Fruit fly (Drosophila melanogaster) whole organism, embryonic: Measurements from ENCODE around the gene CG31816.
A peak's percentile ranks its signal among the peaks of the same experiment; 100 is the strongest.

Experiments used
- CG10267 ChIP-seq: fragments of 200-800 bp; sonication (Bioruptor generic); optimal IDR thresholded peaks from 2 replicates; lab custom pipeline; 2018; ENCODE audit warnings: missing biosample characterization, mild to moderate bottlenecking, missing genetic modification characterization, moderate library complexity
- CG10431 ChIP-seq: fragments of 200-800 bp; sonication (Bioruptor generic); optimal IDR thresholded peaks from 3 replicates; lab custom pipeline; 2018; ENCODE audit warnings: missing biosample characterization, mild to moderate bottlenecking, missing genetic modification characterization
- CG11560 ChIP-seq: fragments of 200-800 bp; sonication (Bioruptor generic); IDR thresholded peaks from 3 replicates; pipeline ENCODE4 v1.3.6; 2022; ENCODE audit warnings: missing biosample characterization, missing genetic modification characterization
- CG13624 ChIP-seq: fragments of 200-800 bp; sonication (Bioruptor generic); optimal IDR thresholded peaks from 2 replicates; lab custom pipeline; 2016; ENCODE audit warnings: missing biosample characterization, missing genetic modification characterization
- CG1602 ChIP-seq: fragments of 200-800 bp; sonication (Bioruptor generic); optimal IDR thresholded peaks from 3 replicates; lab custom pipeline; 2016; ENCODE audit warnings: missing biosample characterization, missing genetic modification characterization
- CG17328 ChIP-seq: fragments of 200-800 bp; sonication (Bioruptor generic); IDR thresholded peaks from 2 replicates; pipeline ENCODE4 v1.3.6; 2022; ENCODE audit warnings: missing biosample characterization, missing genetic modification characterization
- CG18599 ChIP-seq: fragments of 200-800 bp; sonication (Bioruptor generic); optimal IDR thresholded peaks from 3 replicates; lab custom pipeline; 2017; ENCODE audit warnings: missing biosample characterization, missing genetic modification characterization, mild to moderate bottlenecking, moderate library complexity, missing genetic modification reagents
- CG2199 ChIP-seq: fragments of 200-800 bp; sonication (Bioruptor generic); IDR thresholded peaks from 3 replicates; pipeline ENCODE4 v1.3.6; 2022; ENCODE audit warnings: missing biosample characterization, missing genetic modification characterization
- CG2712 ChIP-seq: fragments of 200-800 bp; optimal IDR thresholded peaks from 3 replicates; lab custom pipeline; 2019; ENCODE audit warnings: missing biosample characterization, mild to moderate bottlenecking, missing genetic modification characterization, moderate library complexity
- CG3163 ChIP-seq: fragments of 200-800 bp; sonication (Bioruptor generic); optimal IDR thresholded peaks from 3 replicates; lab custom pipeline; 2016; ENCODE audit warnings: missing biosample characterization, missing genetic modification characterization
- CG32767 ChIP-seq: fragments of 200-800 bp; sonication (Bioruptor generic); IDR thresholded peaks from 2 replicates; pipeline ENCODE4 v1.3.6; 2022; ENCODE audit warnings: missing biosample characterization, missing genetic modification characterization
- CG3995 ChIP-seq: fragments of 200-800 bp; sonication (Bioruptor generic); optimal IDR thresholded peaks from 3 replicates; lab custom pipeline; 2016; ENCODE audit warnings: missing biosample characterization, missing genetic modification characterization
- CG4707 ChIP-seq: fragments of 200-800 bp; sonication (Bioruptor generic); optimal IDR thresholded peaks from 2 replicates; lab custom pipeline; 2018; ENCODE audit warnings: missing biosample characterization, mild to moderate bottlenecking, missing genetic modification characterization, moderate library complexity
- CG5180 ChIP-seq: fragments of 200-800 bp; sonication (Bioruptor generic); optimal IDR thresholded peaks from 3 replicates; lab custom pipeline; 2017; ENCODE audit warnings: missing biosample characterization, missing genetic modification characterization, mild to moderate bottlenecking, moderate library complexity, missing genetic modification reagents
- CG6254 ChIP-seq: fragments of 200-800 bp; sonication (Bioruptor generic); optimal IDR thresholded peaks from 3 replicates; lab custom pipeline; 2017; ENCODE audit warnings: mild to moderate bottlenecking, missing biosample characterization, missing genetic modification reagents, missing genetic modification characterization
- CG7357 ChIP-seq: fragments of 200-800 bp; sonication (Bioruptor generic); IDR thresholded peaks from 3 replicates; pipeline ENCODE4 v1.3.6; 2022; ENCODE audit warnings: missing biosample characterization, missing genetic modification characterization
- CG7372 ChIP-seq: fragments of 200-800 bp; sonication (Bioruptor generic); IDR thresholded peaks from 2 replicates; pipeline ENCODE4 v1.3.6; 2022; ENCODE audit warnings: missing biosample characterization, missing genetic modification characterization
- CG8359 ChIP-seq: fragments of 200-800 bp; sonication (Bioruptor generic); optimal IDR thresholded peaks from 2 replicates; lab custom pipeline; 2017; ENCODE audit warnings: missing biosample characterization, mild to moderate bottlenecking, missing genetic modification characterization, borderline replicate concordance
- Deaf1 ChIP-seq: fragments of 200-800 bp; optimal IDR thresholded peaks from 3 replicates; lab custom pipeline; 2019; ENCODE audit warnings: missing biosample characterization, mild to moderate bottlenecking, missing genetic modification characterization, moderate library complexity
- Elba2 ChIP-seq: fragments of 200-800 bp; sonication (Bioruptor generic); optimal IDR thresholded peaks from 3 replicates; lab custom pipeline; 2016; ENCODE audit warnings: missing biosample characterization, missing genetic modification characterization
- Gug ChIP-seq: fragments of 200-800 bp; sonication (Bioruptor generic); IDR thresholded peaks from 4 replicates; pipeline ENCODE4 v1.3.6; 2022; ENCODE audit warnings: missing biosample characterization, missing genetic modification characterization
- HmgD ChIP-seq: fragments of 200-800 bp; sonication (Bioruptor generic); optimal IDR thresholded peaks from 3 replicates; lab custom pipeline; 2016; ENCODE audit warnings: missing biosample characterization, missing genetic modification characterization
- Hr78 ChIP-seq, 2 experiments: fragments of 200-800 bp in 1 of 2; fragments of >200 bp in 1 of 2; sonication (Bioruptor generic) in 1 of 2; optimal IDR thresholded peaks; 2 replicates each; lab custom pipeline; 2017 to 2019; ENCODE audit warnings: missing biosample characterization in 2 of 2, missing genetic modification characterization in 2 of 2, mild to moderate bottlenecking in 1 of 2, moderate library complexity in 1 of 2
- MBD-R2 ChIP-seq: fragments of 200-800 bp; sonication (Bioruptor generic); IDR thresholded peaks from 2 replicates; pipeline ENCODE4 v1.3.6; 2022; ENCODE audit warnings: missing biosample characterization, missing genetic modification characterization
- Sox100B ChIP-seq: fragments of 200-800 bp; sonication (Bioruptor generic); optimal IDR thresholded peaks from 3 replicates; lab custom pipeline; 2018; ENCODE audit warnings: missing biosample characterization, mild to moderate bottlenecking, missing genetic modification characterization
- Ssrp ChIP-seq: fragments of 200-800 bp; sonication (Bioruptor generic); optimal IDR thresholded peaks from 2 replicates; lab custom pipeline; 2018; ENCODE audit warnings: missing biosample characterization, mild to moderate bottlenecking, missing genetic modification characterization, moderate library complexity
- TFAM ChIP-seq: fragments of 200-800 bp; sonication (Bioruptor generic); optimal IDR thresholded peaks from 2 replicates; lab custom pipeline; 2017; ENCODE audit warnings: missing biosample characterization, missing genetic modification characterization, inconsistent platforms
- chif ChIP-seq, 2 experiments: fragments of 200-800 bp; sonication (Bioruptor generic); optimal IDR thresholded peaks; 3 replicates each; lab custom pipeline; 2016; ENCODE audit warnings: missing biosample characterization in 2 of 2, missing genetic modification characterization in 2 of 2
- chinmo ChIP-seq: fragments of 200-800 bp; sonication (Bioruptor generic); IDR thresholded peaks from 4 replicates; pipeline ENCODE4 v1.3.6; 2022; ENCODE audit warnings: missing biosample characterization, missing genetic modification characterization; ENCODE audit not compliant: partially characterized antibody
- dmrt11E ChIP-seq: fragments of 200-800 bp; sonication (Bioruptor generic); optimal IDR thresholded peaks from 3 replicates; lab custom pipeline; 2018; ENCODE audit warnings: missing biosample characterization, mild to moderate bottlenecking, missing genetic modification characterization, moderate library complexity
- ftz-f1 ChIP-seq: fragments of 200-800 bp; sonication (Bioruptor generic); optimal IDR thresholded peaks from 2 replicates; lab custom pipeline; 2016; ENCODE audit warnings: missing biosample characterization, missing genetic modification characterization
- gsb ChIP-seq: fragments of 200-800 bp; sonication (Bioruptor generic); IDR thresholded peaks from 2 replicates; pipeline ENCODE4 v1.3.6; 2022; ENCODE audit warnings: missing biosample characterization, missing genetic modification characterization
- ham ChIP-seq: fragments of 200-800 bp; sonication (Bioruptor generic); IDR thresholded peaks from 2 replicates; pipeline ENCODE4 v1.3.6; 2022; ENCODE audit warnings: missing biosample characterization, missing genetic modification characterization
- hbn ChIP-seq: fragments of 200-800 bp; sonication (Bioruptor generic); IDR thresholded peaks from 2 replicates; pipeline ENCODE4 v1.3.6; 2022; ENCODE audit warnings: missing biosample characterization, missing genetic modification characterization; ENCODE audit not compliant: partially characterized antibody
- ind ChIP-seq: fragments of 200-800 bp; sonication (Bioruptor generic); optimal IDR thresholded peaks from 3 replicates; lab custom pipeline; 2016; ENCODE audit warnings: missing biosample characterization, missing genetic modification characterization
- inv ChIP-seq: fragments of 200-800 bp; sonication (Bioruptor generic); IDR thresholded peaks from 2 replicates; pipeline ENCODE4 v1.3.6; 2022; ENCODE audit warnings: missing biosample characterization, missing genetic modification characterization; ENCODE audit not compliant: partially characterized antibody
- ken ChIP-seq: fragments of 200-800 bp; sonication (Bioruptor generic); IDR thresholded peaks from 3 replicates; pipeline ENCODE4 v1.3.6; 2022; ENCODE audit warnings: missing biosample characterization, missing genetic modification characterization
- lab ChIP-seq: fragments of 200-800 bp; sonication (Bioruptor generic); optimal IDR thresholded peaks from 3 replicates; lab custom pipeline; 2017; ENCODE audit warnings: missing biosample characterization, missing genetic modification characterization, mild to moderate bottlenecking, moderate library complexity, missing genetic modification reagents
- lbe ChIP-seq: fragments of 200-800 bp; sonication (Bioruptor generic); optimal IDR thresholded peaks from 2 replicates; lab custom pipeline; 2016; ENCODE audit warnings: missing biosample characterization, mild to moderate bottlenecking, missing genetic modification characterization
- org-1 ChIP-seq: fragments of 200-800 bp; sonication (Bioruptor generic); optimal IDR thresholded peaks from 2 replicates; lab custom pipeline; 2017; ENCODE audit warnings: missing biosample characterization, missing genetic modification characterization
- otp ChIP-seq: fragments of 200-800 bp; sonication (Bioruptor generic); IDR thresholded peaks from 3 replicates; pipeline ENCODE4, ENCODE4 v1.3.6; 2022; ENCODE audit warnings: missing biosample characterization, missing genetic modification characterization
- pum ChIP-seq: fragments of 200-800 bp; sonication (Bioruptor generic); optimal IDR thresholded peaks from 2 replicates; lab custom pipeline; 2016; ENCODE audit warnings: missing biosample characterization, missing genetic modification characterization
- sd ChIP-seq: fragments of 200-800 bp; sonication (Bioruptor generic); optimal IDR thresholded peaks from 3 replicates; lab custom pipeline; 2018; ENCODE audit warnings: missing biosample characterization, mild to moderate bottlenecking, missing genetic modification characterization, moderate library complexity
- sim ChIP-seq: fragments of 200-800 bp; sonication (Bioruptor generic); IDR thresholded peaks from 2 replicates; pipeline ENCODE4 v1.3.6; 2022; ENCODE audit warnings: missing biosample characterization, missing genetic modification characterization
- slbo ChIP-seq: fragments of 200-800 bp; sonication (Bioruptor generic); IDR thresholded peaks from 2 replicates; pipeline ENCODE4 v1.3.6; 2022; ENCODE audit warnings: missing biosample characterization, missing genetic modification characterization
- slp2 ChIP-seq: fragments of 200-800 bp; sonication (Bioruptor generic); optimal IDR thresholded peaks from 2 replicates; lab custom pipeline; 2016; ENCODE audit warnings: missing biosample characterization, missing genetic modification characterization
- sna ChIP-seq: fragments of 200-800 bp; sonication (Bioruptor generic); IDR thresholded peaks from 2 replicates; pipeline ENCODE4 v1.3.6; 2022; ENCODE audit warnings: missing biosample characterization, missing genetic modification characterization; ENCODE audit not compliant: partially characterized antibody
- stc ChIP-seq: fragments of 200-800 bp; sonication (Bioruptor generic); IDR thresholded peaks from 2 replicates; pipeline ENCODE4 v1.3.6; 2022; ENCODE audit warnings: missing biosample characterization, missing genetic modification characterization

The CG31816 gene

DNA sequence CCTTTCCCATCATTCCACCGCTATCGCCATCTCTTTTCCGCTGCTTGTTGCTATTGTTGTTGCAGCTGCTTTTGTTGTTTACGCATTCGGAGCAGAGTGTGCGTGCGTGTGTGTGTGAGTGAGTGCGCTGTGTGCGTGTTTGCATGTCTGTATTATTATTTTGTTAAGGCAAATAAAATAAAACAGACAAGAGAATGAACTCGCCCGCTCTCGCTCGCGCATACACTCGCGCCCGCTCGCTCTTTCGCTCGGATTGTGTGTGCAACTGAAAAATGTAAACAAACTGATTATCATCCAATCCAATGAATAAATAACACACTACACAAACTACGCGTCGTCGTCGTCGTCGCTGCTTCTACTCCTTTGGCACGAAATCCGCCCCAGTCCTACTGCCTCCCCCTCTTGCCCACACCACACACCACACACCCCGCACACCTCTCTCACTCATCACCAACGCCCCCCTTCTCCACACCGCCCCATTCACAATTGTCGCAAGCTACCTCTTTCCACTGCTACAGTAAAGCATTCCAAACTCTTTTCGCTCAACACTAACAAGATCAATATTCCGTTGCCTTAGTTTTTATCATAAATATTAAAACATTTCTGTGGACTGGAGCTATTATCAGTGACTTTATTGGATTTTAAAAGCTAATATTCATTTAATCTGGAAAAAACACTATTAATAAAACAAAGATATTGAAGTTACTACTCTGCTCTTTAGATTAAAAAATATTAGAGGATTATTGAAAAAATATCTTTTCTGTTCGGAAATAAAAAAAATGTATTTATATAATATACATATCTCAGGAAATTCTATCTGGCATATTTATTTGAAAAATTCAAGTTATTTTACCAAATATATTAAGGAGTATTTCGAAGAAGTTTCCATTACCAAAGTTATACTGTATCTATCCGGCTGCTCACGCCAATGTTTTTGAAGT is 20.7 kb upstream of the CG31816 start (continued):
- TF ChIP-seq CG8359 (GFP tag; lab: Kevin White, UChicago) (peak; percentile 93), chinmo (GFP tag; lab: Robert Waterston, UW) (peak; percentile 99), CG7357 (GFP tag; lab: Robert Waterston, UW) (no peak), lbe (GFP tag; lab: Kevin White, UChicago) (no peak), CG3995 (GFP tag; lab: Kevin White, UChicago) (no peak), CG6254 (GFP tag; lab: Kevin White, UChicago) (peak; percentile 82), CG10267 (peak; percentile 64), CG3163 (GFP tag; lab: Kevin White, UChicago) (peak; percentile 94), CG7372 (GFP tag; lab: Robert Waterston, UW) (peak; percentile 51), sd (tag; lab: Kevin White, UChicago) (peak; percentile 92), otp (GFP tag; lab: Robert Waterston, UW) (peak; percentile 93), ken (GFP tag; lab: Robert Waterston, UW) (peak; percentile 74; the same call in 2 of the 3 replicates), CG17328 (GFP tag; lab: Robert Waterston, UW) (peak; percentile 64), Gug (GFP tag; lab: Robert Waterston, UW) (no peak), Ssrp (tag; lab: Kevin White, UChicago) (peak; percentile 23), dmrt11E (tag; lab: Kevin White, UChicago) (peak; percentile 94), stc (peak; percentile 82), sim (GFP tag; lab: Robert Waterston, UW) (peak; percentile 79), ham (GFP tag; lab: Robert Waterston, UW) (no peak), hbn (GFP tag; lab: Robert Waterston, UW) (no peak), org-1 (GFP tag; lab: Kevin White, UChicago) (peak; percentile 95), Deaf1 (tag; lab: Kevin White, UChicago) (peak; percentile 71), pum (GFP tag; lab: Kevin White, UChicago) (peak; percentile 68), Hr78 (GFP tag; optimal IDR thresholded peaks at IDR 0.05; lab: Kevin White, UChicago) (peak in 1 of 2 experiments; percentile 83), CG13624 (GFP tag; lab: Kevin White, UChicago) (peak; percentile 63), CG1602 (peak; percentile 67), slbo (GFP tag; lab: Robert Waterston, UW) (0 out of 2 replicates have a peak, but pooled peaks have one; percentile 3), CG11560 (tag; lab: Robert Waterston, UW) (no peak), sna (no peak; the same call in 1 of the 2 replicates), inv (GFP tag; lab: Robert Waterston, UW) (no peak), chif (GFP tag; optimal IDR thresholded peaks at IDR 0.05; lab: Kevin White, UChicago) (peak; percentile 67 to 82), CG2199 (GFP tag; lab: Robert Waterston, UW) (peak; percentile 89), gsb (GFP tag; lab: Robert Waterston, UW) (peak; percentile 14; the same call in 1 of the 2 replicates), MBD-R2 (no peak), CG4707 (GFP tag; lab: Kevin White, UChicago) (peak; percentile 90), Sox100B (peak; percentile 91), CG18599 (GFP tag; lab: Kevin White, UChicago) (peak; percentile 89), ftz-f1 (GFP tag; lab: Kevin White, UChicago) (no peak), CG2712 (peak; percentile 79), HmgD (GFP tag; lab: Kevin White, UChicago) (peak; percentile 75), CG10431 (GFP tag; lab: Kevin White, UChicago) (peak; percentile 91), TFAM (GFP tag; lab: Kevin White, UChicago) (peak; percentile 90), slp2 (GFP tag; lab: Kevin White, UChicago) (peak; percentile 61), CG5180 (GFP tag; lab: Kevin White, UChicago) (peak; percentile 85), Elba2 (GFP tag; lab: Kevin White, UChicago) (no peak), CG32767 (peak; percentile 64; the same call in 1 of the 2 replicates), ind (GFP tag; lab: Kevin White, UChicago) (no peak), lab (peak; percentile 93)
